Worm (Caenorhabditis elegans) whole organism, L4 larva: ENCODE data around the gene Y41C4A.22.

Source experiments
- ZK546.5 ChIP-seq, 2 experiments: sonication (generic microtip); optimal IDR thresholded peaks; 2 replicates each; lab custom pipeline; 2017; ENCODE audit warnings: missing biosample characterization in 2 of 2, missing genetic modification characterization in 2 of 2
- aha-1 ChIP-seq: fragments of 150-350 bp; peaks from one replicate; lab custom pipeline; 2014; ENCODE audit warnings: missing biosample characterization, missing genetic modification characterization
- arid-1 ChIP-seq: fragments of 200-800 bp; sonication (Bioruptor generic); conservative IDR thresholded peaks from 2 replicates; pipeline ENCODE4 v1.3.6; 2022; ENCODE audit warnings: missing genetic modification reagents, missing genetic modification characterization, missing compliant biosample characterization
- daf-12 ChIP-seq: fragments of 150-350 bp; optimal IDR thresholded peaks from 2 replicates; lab custom pipeline; 2014; ENCODE audit warnings: missing biosample characterization, missing genetic modification reagents, missing genetic modification characterization
- dmd-8 ChIP-seq: fragments of 200-800 bp; sonication (Bioruptor generic); IDR thresholded peaks from 2 replicates; pipeline ENCODE4 v1.3.6; 2022; ENCODE audit warnings: missing genetic modification characterization, missing compliant biosample characterization
- dmd-9 ChIP-seq: fragments of 200-800 bp; sonication (Bioruptor generic); IDR thresholded peaks from 2 replicates; pipeline ENCODE4 v1.3.6; 2022; ENCODE audit warnings: missing genetic modification reagents, missing genetic modification characterization, missing compliant biosample characterization
- egl-43 ChIP-seq: fragments of 200-800 bp; sonication (Bioruptor generic); IDR thresholded peaks from 2 replicates; pipeline ENCODE4 v1.3.6; 2022; ENCODE audit warnings: missing genetic modification reagents, missing genetic modification characterization, missing compliant biosample characterization
- fos-1 ChIP-seq: fragments of 150-350 bp; optimal IDR thresholded peaks from 2 replicates; lab custom pipeline; 2014; ENCODE audit warnings: missing biosample characterization, missing genetic modification characterization
- gei-8 ChIP-seq: fragments of 200-800 bp; sonication (Bioruptor generic); optimal IDR thresholded peaks from 2 replicates; lab custom pipeline; 2018; ENCODE audit warnings: mild to moderate bottlenecking, missing genetic modification characterization, missing compliant biosample characterization
- hif-1 ChIP-seq, 2 experiments: sonication (generic microtip); optimal IDR thresholded peaks; 2 replicates each; lab custom pipeline; 2016 to 2017; ENCODE audit warnings: missing compliant biosample characterization in 2 of 2, missing genetic modification characterization in 2 of 2, missing genetic modification reagents in 2 of 2, missing genotype in 2 of 2, mild to moderate bottlenecking in 1 of 2
- hlh-11 ChIP-seq: fragments of 200-800 bp; sonication (Bioruptor generic); optimal IDR thresholded peaks from 2 replicates; lab custom pipeline; 2018; ENCODE audit warnings: mild to moderate bottlenecking, missing genetic modification characterization, missing compliant biosample characterization
- jun-1 ChIP-seq: fragments of 150-350 bp; optimal IDR thresholded peaks from 2 replicates; lab custom pipeline; 2014; ENCODE audit warnings: missing biosample characterization, missing genetic modification reagents, missing genetic modification characterization
- lin-38 ChIP-seq: fragments of 200-800 bp; sonication (Bioruptor generic); IDR thresholded peaks from 2 replicates; pipeline ENCODE4 v1.3.6; 2022; ENCODE audit warnings: missing genetic modification reagents, missing genetic modification characterization, missing compliant biosample characterization
- lin-39 ChIP-seq: fragments of 150-350 bp; optimal IDR thresholded peaks from 2 replicates; lab custom pipeline; 2014; ENCODE audit warnings: missing biosample characterization, missing genetic modification reagents, missing genetic modification characterization
- madf-5 ChIP-seq, 2 experiments: fragments of 200-800 bp; sonication (Bioruptor generic); IDR thresholded peaks; 2 replicates each; pipeline ENCODE4 v1.3.6; 2022; ENCODE audit warnings: missing compliant biosample characterization in 2 of 2, missing genetic modification characterization in 2 of 2
- mdl-1 ChIP-seq, 2 experiments: fragments of 150-350 bp in 1 of 2; sonication (generic microtip) in 1 of 2; optimal IDR thresholded peaks; 2 replicates each; lab custom pipeline; 2014 to 2017; ENCODE audit warnings: missing biosample characterization in 2 of 2, missing genetic modification characterization in 2 of 2
- mep-1 ChIP-seq: fragments of 150-350 bp; sonication (generic microtip); optimal IDR thresholded peaks from 3 replicates; lab custom pipeline; 2014; ENCODE audit warnings: missing biosample characterization, missing genetic modification characterization
- mes-2 ChIP-seq: sonication (generic microtip); optimal IDR thresholded peaks from 2 replicates; lab custom pipeline; 2016; ENCODE audit warnings: missing genotype, mild to moderate bottlenecking, missing genetic modification characterization, missing compliant biosample characterization; ENCODE audit not compliant: poor library complexity, severe bottlenecking
- nhr-10 ChIP-seq: fragments of 150-350 bp; optimal IDR thresholded peaks from 2 replicates; lab custom pipeline; 2014; ENCODE audit warnings: missing biosample characterization, missing genetic modification characterization
- nhr-111 ChIP-seq: fragments of 200-800 bp; sonication (Bioruptor generic); optimal IDR thresholded peaks from 2 replicates; lab custom pipeline; 2018; ENCODE audit warnings: mild to moderate bottlenecking, missing genetic modification characterization, missing compliant biosample characterization
- nhr-25 ChIP-seq: sonication (generic microtip); optimal IDR thresholded peaks from 2 replicates; lab custom pipeline; 2017; ENCODE audit warnings: missing genetic modification characterization, mild to moderate bottlenecking, missing compliant biosample characterization, antibody characterized with exemption, moderate library complexity, borderline replicate concordance; ENCODE audit not compliant: insufficient read depth
- nhr-41 ChIP-seq: fragments of 200-800 bp; sonication (Bioruptor generic); IDR thresholded peaks from 2 replicates; pipeline ENCODE4 v1.3.6; 2022; ENCODE audit warnings: missing genetic modification reagents, missing genetic modification characterization, missing compliant biosample characterization
- nhr-76 ChIP-seq: fragments of 150-350 bp; optimal IDR thresholded peaks from 2 replicates; lab custom pipeline; 2014; ENCODE audit warnings: missing biosample characterization, missing genetic modification characterization
- pha-4 ChIP-seq, 2 experiments: fragments of 150-350 bp in 1 of 2; fragments of 200-800 bp in 1 of 2; sonication (Bioruptor generic) in 1 of 2; IDR thresholded peaks in 1 of 2; optimal IDR thresholded peaks in 1 of 2; 2 replicates each; pipeline versions ENCODE4 v1.3.6 to Lab custom; 2014 to 2022; ENCODE audit warnings: missing genetic modification characterization in 2 of 2, missing genetic modification reagents in 2 of 2, missing biosample characterization in 1 of 2, missing compliant biosample characterization in 1 of 2
- sdz-12 ChIP-seq: fragments of 200-800 bp; sonication (Bioruptor generic); optimal IDR thresholded peaks from 2 replicates; lab custom pipeline; 2018; ENCODE audit warnings: mild to moderate bottlenecking, missing genetic modification characterization, missing compliant biosample characterization
- set-16 ChIP-seq: fragments of 200-800 bp; sonication (Bioruptor generic); IDR thresholded peaks from 2 replicates; pipeline ENCODE4 v1.3.6; 2022; ENCODE audit warnings: missing genetic modification reagents, missing genetic modification characterization, missing compliant biosample characterization
- tra-1 ChIP-seq: fragments of 200-800 bp; sonication (Bioruptor generic); IDR thresholded peaks from 2 replicates; pipeline ENCODE4 v1.3.6; 2022; ENCODE audit warnings: missing genetic modification reagents, missing genetic modification characterization, missing compliant biosample characterization
- unc-62 ChIP-seq, 3 experiments: fragments of 150-350 bp in 1 of 3; sonication (generic microtip); optimal IDR thresholded peaks in 2 of 3; peaks in 1 of 3; 1 replicate in 1 of 3; 2 replicates in 2 of 3; lab custom pipeline; 2014 to 2017; ENCODE audit warnings: missing biosample characterization in 3 of 3, missing genetic modification characterization in 3 of 3, missing genetic modification reagents in 3 of 3, missing genotype in 1 of 3
- zip-11 ChIP-seq: fragments of 200-800 bp; sonication (Bioruptor generic); IDR thresholded peaks from 2 replicates; pipeline ENCODE4 v1.3.6; 2022; ENCODE audit warnings: missing genetic modification characterization, missing compliant biosample characterization
- ztf-11 ChIP-seq: fragments of 150-350 bp; optimal IDR thresholded peaks from 2 replicates; lab custom pipeline; 2014; ENCODE audit warnings: missing biosample characterization, missing genetic modification characterization

Y41C4A.22 gene

DNA sequence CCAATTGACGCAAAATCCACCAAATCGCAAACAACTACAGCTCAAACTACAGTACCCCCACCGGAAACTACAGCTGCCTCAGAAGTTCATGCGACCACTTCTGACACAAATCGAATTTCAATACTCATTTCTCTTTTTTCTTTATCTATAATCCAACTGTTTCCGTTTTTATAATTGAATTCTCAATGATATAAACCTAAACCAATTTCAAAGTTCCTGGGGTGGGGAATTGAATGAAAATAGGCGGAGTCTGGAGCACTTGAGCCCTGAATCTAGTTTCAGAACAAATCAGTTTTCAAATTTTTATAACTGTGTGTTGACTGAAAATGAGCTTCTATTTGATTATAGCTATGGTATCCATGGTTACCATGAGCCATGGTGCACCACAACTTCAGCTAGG lies 1.2 kb downstream of the Y41C4A.22 start, which contains the start of gene Y41C4A.6:
Gene Y41C4A.6 (plus strand): TSS at position 301 of the 400 bp plus-strand sequence.
- TF ChIP-seq lin-38 (no peak), hlh-11 (tag; lab: Kevin White, UChicago) (no peak), zip-11 (GFP tag; lab: Robert Waterston, UW) (no peak), pha-4 (GFP tag; IDR thresholded peaks at IDR 0.05; lab: Robert Waterston, UW) (no peak), pha-4 (tag; optimal IDR thresholded peaks at IDR 0.05; lab: Kevin White, UChicago) (no peak), ZK546.5 (tag; optimal IDR thresholded peaks at IDR 0.05; lab: Kevin White, UChicago) (no peak), nhr-10 (tag; lab: Kevin White, UChicago) (no peak), madf-5 (GFP tag; IDR thresholded peaks at IDR 0.05; lab: Robert Waterston, UW) (no peak), mep-1 (no peak)

DNA sequence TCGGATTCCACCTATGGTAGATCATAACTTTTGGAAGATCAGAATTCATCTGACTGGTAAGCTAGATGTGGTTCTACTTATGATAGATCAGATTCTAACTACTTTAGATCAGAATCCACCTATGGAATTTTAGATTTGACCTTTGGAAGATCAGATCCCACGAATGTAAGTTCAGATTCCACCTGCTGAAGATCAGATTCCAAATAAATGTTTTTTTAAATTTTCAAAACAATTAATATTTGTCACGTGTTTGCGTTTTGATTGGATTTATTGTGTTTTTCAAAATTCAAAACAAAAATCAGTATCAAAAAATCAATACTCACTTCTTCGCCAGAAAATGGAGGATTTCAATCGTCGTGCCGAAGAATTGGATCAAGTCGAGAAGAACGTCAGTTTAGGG lies 3.5 kb downstream of the Y41C4A.22 start, which contains the start of gene Y41C4A.7:
Gene Y41C4A.7 (plus strand): TSS at position 301 of the 400 bp plus-strand sequence.
- TF ChIP-seq nhr-76 (tag; lab: Kevin White, UChicago): no peak

DNA sequence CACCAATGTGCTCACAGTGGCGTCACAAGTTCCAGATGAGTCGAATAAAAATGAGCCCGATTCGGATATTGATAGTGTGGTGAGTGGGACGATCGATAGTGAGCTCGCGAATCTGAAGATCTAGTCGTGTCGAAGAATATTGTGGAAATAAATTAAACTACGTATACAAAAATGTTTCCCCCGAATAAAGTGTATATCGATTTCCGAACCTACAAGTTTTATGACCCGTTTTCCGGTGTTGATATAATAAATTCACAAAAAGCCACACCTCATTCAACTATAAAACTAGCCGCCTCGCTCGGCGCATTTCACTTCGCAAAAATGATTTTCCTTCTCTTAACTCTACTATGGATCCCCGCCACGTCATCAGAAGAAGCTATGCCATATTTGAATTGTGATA lies 4.9 kb downstream of the Y41C4A.22 start, which contains the start of gene pqn-84:
Gene pqn-84 (plus strand): TSS at position 301 of the 400 bp plus-strand sequence.
- TF ChIP-seq mes-2 (tag; lab: Kevin White, UChicago): no peak
- TF ChIP-seq mdl-1 (tag; optimal IDR thresholded peaks at IDR 0.05; lab: Kevin White, UChicago): no peak
- TF ChIP-seq ztf-11 (tag; lab: Kevin White, UChicago): no peak
- no peak for TF ChIP-seq nhr-41
- TF ChIP-seq, all 104 proteins: peak for 0

DNA sequence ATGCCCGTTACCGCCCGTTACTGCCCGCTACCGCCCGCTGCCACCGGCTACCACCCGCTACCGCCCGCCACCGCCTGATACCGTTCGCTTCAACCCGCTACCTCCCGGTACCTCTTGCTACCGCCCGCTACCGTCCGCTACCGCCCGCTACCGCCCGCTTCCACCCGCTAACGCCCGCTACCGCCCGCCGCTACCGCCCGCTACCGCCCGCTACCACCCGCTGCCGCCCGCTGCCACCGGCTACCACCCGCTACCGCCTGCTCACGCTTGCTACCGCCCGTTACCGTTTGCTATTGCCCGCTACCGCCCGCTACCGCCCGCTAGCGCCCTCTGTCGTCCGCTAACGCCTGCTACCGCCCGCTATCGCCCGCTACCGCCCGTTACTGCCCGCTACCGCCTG lies 6.8 kb downstream of the Y41C4A.22 start:
- TF ChIP-seq nhr-76 (tag; lab: Kevin White, UChicago) (no peak), set-16 (peak; percentile 99), pha-4 (GFP tag; IDR thresholded peaks at IDR 0.05; lab: Robert Waterston, UW) (peak; percentile 55; the same call in 1 of the 2 replicates), pha-4 (tag; optimal IDR thresholded peaks at IDR 0.05; lab: Kevin White, UChicago) (no peak), sdz-12 (GFP tag; lab: Kevin White, UChicago) (peak; percentile 6)

DNA sequence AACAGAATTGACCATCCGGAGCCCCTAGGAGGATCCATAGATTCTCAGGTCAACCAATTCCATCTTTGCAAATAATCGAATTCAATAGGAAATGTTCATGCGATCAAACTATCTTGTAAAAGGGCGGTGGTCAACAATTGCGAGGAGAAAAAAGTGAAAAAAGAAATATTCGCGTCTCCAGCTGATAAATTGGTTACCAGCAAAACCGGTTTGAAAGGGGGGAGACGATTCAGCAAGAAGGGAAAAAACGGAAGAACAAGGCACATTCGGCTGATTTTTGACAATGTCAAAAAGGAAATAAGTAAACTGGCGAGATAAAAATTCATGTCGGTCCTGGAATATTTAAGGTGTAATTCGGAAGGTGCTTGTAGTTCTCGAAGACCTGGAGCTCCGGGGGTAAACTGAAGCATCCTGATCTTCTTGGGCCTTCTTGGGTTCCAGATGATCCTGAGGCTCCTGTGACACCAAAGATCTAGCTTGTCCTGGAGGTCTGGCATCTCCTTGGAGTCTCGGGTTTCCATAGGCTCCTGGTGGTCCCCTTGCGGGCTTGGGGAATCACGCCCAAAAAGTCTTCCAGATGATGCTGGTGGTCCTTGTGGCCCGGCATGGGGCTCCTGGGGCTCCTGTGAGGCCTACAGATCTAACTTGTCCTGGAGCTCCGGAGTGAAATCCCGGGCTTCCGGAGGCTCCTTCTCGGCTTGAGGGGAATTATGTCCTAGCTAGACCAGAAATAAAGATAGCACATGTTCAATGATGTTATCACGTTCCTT lies 8.1 kb downstream of the Y41C4A.22 start:
- TF ChIP-seq aha-1 (tag; lab: Kevin White, UChicago) (peak; percentile 86), set-16 (peak; percentile 83), unc-62 (GFP tag; optimal IDR thresholded peaks at IDR 0.05 in 1 of 2; lab: Kevin White, UChicago) (peak in 1 of 2 experiments; percentile 52), unc-62 (tag; optimal IDR thresholded peaks at IDR 0.05; lab: Kevin White, UChicago) (no peak), dmd-9 (GFP tag; lab: Robert Waterston, UW) (0 out of 2 replicates have a peak, but pooled peaks have one; percentile 47), arid-1 (GFP tag; lab: Robert Waterston, UW) (no peak), sdz-12 (GFP tag; lab: Kevin White, UChicago) (no peak)
- TF ChIP-seq, all 104 proteins: peak for 4

DNA sequence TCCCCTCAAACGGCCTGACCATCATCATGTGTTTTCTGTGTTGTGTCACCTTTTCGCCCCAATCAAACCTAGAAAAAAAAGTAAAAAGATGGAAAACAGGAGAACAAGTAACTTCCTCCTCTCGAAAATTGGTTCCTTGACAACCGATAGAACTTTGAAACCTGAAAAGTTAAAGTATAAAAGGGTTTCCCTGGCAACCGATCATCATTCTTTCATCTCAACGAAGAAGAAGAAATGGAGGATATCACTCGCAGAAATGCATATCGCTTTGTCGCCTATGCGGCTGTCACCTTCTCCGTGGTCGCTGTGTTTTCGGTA lies 8.7 kb downstream of the Y41C4A.22 start, which contains the start of gene col-95:
Gene col-95 (plus strand): TSS at position 219 of the 318 bp plus-strand sequence.
- TF ChIP-seq egl-43 (GFP tag; lab: Robert Waterston, UW): no peak
- no peak for TF ChIP-seq gei-8 (GFP tag; lab: Kevin White, UChicago)
- no peak for TF ChIP-seq lin-39
- TF ChIP-seq fos-1: no peak
- no peak for TF ChIP-seq hif-1 (tag; optimal IDR thresholded peaks at IDR 0.05; lab: Kevin White, UChicago)
- TF ChIP-seq daf-12: no peak
- no peak for TF ChIP-seq tra-1 (GFP tag; lab: Robert Waterston, UW)
- TF ChIP-seq jun-1 (tag; lab: Kevin White, UChicago): no peak
- TF ChIP-seq aha-1 (tag; lab: Kevin White, UChicago): no peak
- TF ChIP-seq nhr-111 (GFP tag; lab: Kevin White, UChicago): no peak
- TF ChIP-seq dmd-8 (GFP tag; lab: Robert Waterston, UW): no peak
- no peak for TF ChIP-seq nhr-25 (tag; lab: Kevin White, UChicago)
